Worm (Caenorhabditis elegans) whole organism, midembryonic: Measurements from ENCODE around the gene T10G3.2.

Experiments
- T22C8.4 ChIP-seq: fragments of 200-800 bp; sonication (Bioruptor generic); IDR thresholded peaks from 2 replicates; pipeline ENCODE4 v1.3.6; 2022; ENCODE audit warnings: missing genetic modification characterization, missing compliant biosample characterization
- flt-1 ChIP-seq: fragments of 200-800 bp; sonication (Bioruptor generic); IDR thresholded peaks from 2 replicates; pipeline ENCODE4 v1.3.6; 2022; ENCODE audit warnings: missing genetic modification characterization, missing compliant biosample characterization
- klf-2 ChIP-seq: fragments of 200-800 bp; sonication (Bioruptor generic); conservative IDR thresholded peaks from 2 replicates; pipeline ENCODE4 v1.3.6; 2022; ENCODE audit warnings: missing genetic modification reagents, missing genetic modification characterization, missing compliant biosample characterization
- ztf-23 ChIP-seq: fragments of 200-800 bp; sonication (Bioruptor generic); IDR thresholded peaks from 2 replicates; pipeline ENCODE4 v1.3.6; 2022; ENCODE audit warnings: missing genetic modification reagents, missing genetic modification characterization, missing compliant biosample characterization
- ztf-29 ChIP-seq: fragments of 200-800 bp; sonication (Bioruptor generic); IDR thresholded peaks from 2 replicates; pipeline ENCODE4 v1.3.6; 2022; ENCODE audit warnings: missing genetic modification reagents, missing genetic modification characterization, missing compliant biosample characterization

DNA sequence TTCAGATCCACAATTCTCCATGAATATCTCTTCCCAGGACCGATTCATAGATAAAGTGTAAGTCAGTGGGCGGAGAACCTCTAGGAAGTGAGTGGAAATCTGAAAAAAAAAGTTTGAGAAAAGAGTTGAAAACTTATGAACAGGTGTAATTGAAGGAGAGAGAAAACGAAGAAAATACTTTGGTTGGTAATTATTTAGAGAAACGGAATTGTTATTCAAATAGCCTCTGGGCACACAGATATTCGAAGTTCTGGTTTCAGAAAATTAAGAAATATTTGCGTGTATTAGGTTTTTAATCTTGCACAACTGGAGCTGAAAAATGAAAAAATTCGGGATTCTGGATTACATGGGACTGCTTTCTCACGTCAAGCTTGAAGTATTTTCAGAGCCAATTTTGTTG lies at the start of gene T10G3.2:
- no peak for TF ChIP-seq flt-1 (GFP tag; lab: Robert Waterston, UW)
- no peak for TF ChIP-seq ztf-29
- TF ChIP-seq klf-2: no peak
- no peak for TF ChIP-seq T22C8.4 (GFP tag; lab: Robert Waterston, UW)
- TF ChIP-seq ztf-23: no peak
